Worm (Caenorhabditis elegans) whole organism, mixed stage, embryonic: ENCODE results near the gene F14H8.4.

Source experiments
- drap-1 ChIP-seq: fragments of 200-800 bp; sonication (Bioruptor generic); optimal IDR thresholded peaks from 3 replicates; lab custom pipeline; 2018; ENCODE audit warnings: mild to moderate bottlenecking, missing genetic modification characterization, missing compliant biosample characterization
- nhr-12 ChIP-seq: fragments of 150-350 bp; optimal IDR thresholded peaks from 2 replicates; lab custom pipeline; 2014; ENCODE audit warnings: missing biosample characterization, missing genetic modification characterization
- nhr-237 ChIP-seq: fragments of 150-350 bp; optimal IDR thresholded peaks from 2 replicates; lab custom pipeline; 2014; ENCODE audit warnings: missing biosample characterization, missing genetic modification characterization
- nhr-76 ChIP-seq: sonication (generic microtip); optimal IDR thresholded peaks from 2 replicates; lab custom pipeline; 2017; ENCODE audit warnings: missing biosample characterization, missing genetic modification characterization
- tbx-8 ChIP-seq: fragments of 200-800 bp; sonication (Bioruptor generic); optimal IDR thresholded peaks from 2 replicates; lab custom pipeline; 2018; ENCODE audit warnings: mild to moderate bottlenecking, missing genetic modification characterization, moderate library complexity, missing compliant biosample characterization
- unc-39 ChIP-seq: fragments of 150-350 bp; optimal IDR thresholded peaks from 2 replicates; lab custom pipeline; 2014; ENCODE audit warnings: missing biosample characterization, missing genetic modification characterization
- unc-62 ChIP-seq: fragments of 150-350 bp; optimal IDR thresholded peaks from 2 replicates; lab custom pipeline; 2014; ENCODE audit warnings: missing biosample characterization, missing genetic modification reagents, missing genetic modification characterization

- TF ChIP-seq nhr-12 (tag; lab: Kevin White, UChicago) (no peak), unc-62 (GFP tag; lab: Kevin White, UChicago) (no peak), drap-1 (GFP tag; lab: Kevin White, UChicago) (no peak), nhr-76 (tag; lab: Kevin White, UChicago) (no peak), tbx-8 (GFP tag; lab: Kevin White, UChicago) (no peak), nhr-237 (no peak), unc-39 (tag; lab: Kevin White, UChicago) (no peak)
Observed at ce11 chrV:15060595-15060994, 37.0 kb downstream of the F14H8.4 start.
